Worm (Caenorhabditis elegans) whole organism, L1 larva: ENCODE results near the gene znfx-1.

ENCODE experiments used
- lin-15B ChIP-seq: fragments of 150-350 bp; sonication (generic microtip); optimal IDR thresholded peaks from 3 replicates; lab custom pipeline; 2014; ENCODE audit warnings: missing biosample characterization, missing genetic modification characterization
- lin-35 ChIP-seq, 2 experiments: fragments of 150-350 bp; optimal IDR thresholded peaks; 2 replicates each; lab custom pipeline; 2014; ENCODE audit warnings: missing biosample characterization in 2 of 2, missing genetic modification characterization in 2 of 2, missing genetic modification reagents in 2 of 2
- lin-39 ChIP-seq: fragments of 150-350 bp; optimal IDR thresholded peaks from 2 replicates; lab custom pipeline; 2014; ENCODE audit warnings: missing biosample characterization, missing genetic modification reagents, missing genetic modification characterization
- nhr-237 ChIP-seq: fragments of 150-350 bp; optimal IDR thresholded peaks from 2 replicates; lab custom pipeline; 2014; ENCODE audit warnings: missing biosample characterization, missing genetic modification characterization
- nhr-47 ChIP-seq: sonication (generic microtip); optimal IDR thresholded peaks from 2 replicates; lab custom pipeline; 2016; ENCODE audit warnings: mild to moderate bottlenecking, missing genetic modification characterization, moderate library complexity, missing compliant biosample characterization
- nhr-85 ChIP-seq: sonication (generic microtip); peaks from one replicate; lab custom pipeline; 2016; ENCODE audit warnings: missing genetic modification characterization, inconsistent platforms, missing compliant biosample characterization
- pag-3 ChIP-seq: sonication (generic microtip); optimal IDR thresholded peaks from 2 replicates; lab custom pipeline; 2017; ENCODE audit warnings: missing genetic modification characterization, mild to moderate bottlenecking, missing compliant biosample characterization, antibody characterized with exemption, borderline replicate concordance; ENCODE audit not compliant: insufficient read depth
- rnt-1 ChIP-seq: sonication (generic microtip); optimal IDR thresholded peaks from 2 replicates; lab custom pipeline; 2016; ENCODE audit warnings: mild to moderate bottlenecking, missing genetic modification characterization, moderate library complexity, missing compliant biosample characterization
- unc-130 ChIP-seq: fragments of 150-350 bp; optimal IDR thresholded peaks from 2 replicates; lab custom pipeline; 2017; ENCODE audit warnings: missing biosample characterization, missing genetic modification characterization, inconsistent platforms
- unc-62 ChIP-seq: fragments of 150-350 bp; optimal IDR thresholded peaks from 2 replicates; lab custom pipeline; 2014; ENCODE audit warnings: missing biosample characterization, missing genetic modification reagents, missing genetic modification characterization

DNA sequence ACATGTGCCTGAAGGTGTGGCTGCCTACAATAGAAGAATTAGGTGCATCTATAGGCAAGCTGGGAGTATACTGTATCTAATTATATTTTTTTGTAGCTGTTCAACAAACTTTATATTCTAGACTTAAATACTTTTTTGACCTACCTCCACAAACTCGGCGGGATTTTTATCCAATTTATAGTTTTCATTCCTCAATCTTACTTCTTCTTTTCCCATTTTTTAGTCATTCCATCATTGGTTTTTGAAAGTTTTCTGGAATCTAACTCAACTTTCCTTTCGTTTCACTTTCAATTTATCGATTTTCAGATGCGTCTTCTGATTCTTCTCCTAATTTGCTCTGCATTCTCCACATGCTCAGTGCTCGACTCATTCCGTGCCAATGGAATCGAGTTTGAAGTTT lies 56.1 kb downstream of the znfx-1 start, which contains the start of gene C01G6.3:
- TF ChIP-seq rnt-1 (tag; lab: Kevin White, UChicago) (no peak), unc-130 (no peak), lin-15B (tag; lab: Kevin White, UChicago) (no peak), nhr-237 (tag; lab: Kevin White, UChicago) (no peak), unc-62 (GFP tag; lab: Kevin White, UChicago) (no peak), pag-3 (tag; lab: Kevin White, UChicago) (no peak), nhr-47 (tag; lab: Kevin White, UChicago) (no peak), nhr-85 (tag; lab: Kevin White, UChicago) (no peak), lin-35 (GFP tag; optimal IDR thresholded peaks at IDR 0.05; lab: Kevin White, UChicago) (no peak), lin-39 (tag; lab: Kevin White, UChicago) (no peak)
